Fruit fly (Drosophila melanogaster) whole organism, adult: ENCODE data around the gene Rh3.

Experiments used
- CG14711 ChIP-seq: fragments of 200-800 bp; sonication (Bioruptor generic); optimal IDR thresholded peaks from 2 replicates; lab custom pipeline; 2018; ENCODE audit warnings: missing biosample characterization, mild to moderate bottlenecking, missing genetic modification characterization, moderate library complexity
- CG5204 ChIP-seq: fragments of 200-800 bp; sonication (Bioruptor generic); optimal IDR thresholded peaks from 2 replicates; lab custom pipeline; 2016; ENCODE audit warnings: missing biosample characterization, missing genetic modification characterization
- CG7101 ChIP-seq: fragments of 200-800 bp; sonication (Bioruptor generic); optimal IDR thresholded peaks from 2 replicates; lab custom pipeline; 2018; ENCODE audit warnings: missing biosample characterization, mild to moderate bottlenecking, missing genetic modification characterization, moderate library complexity
- Hr96 ChIP-seq: fragments of 200-800 bp; sonication (Bioruptor generic); optimal IDR thresholded peaks from 2 replicates; lab custom pipeline; 2016; ENCODE audit warnings: missing biosample characterization, missing genetic modification characterization
- Mnt ChIP-seq: fragments of 200-800 bp; sonication (Bioruptor generic); optimal IDR thresholded peaks from 2 replicates; lab custom pipeline; 2016; ENCODE audit warnings: missing biosample characterization, mild to moderate bottlenecking, missing genetic modification characterization
- kay ChIP-seq: fragments of 200-800 bp; sonication (Bioruptor generic); peaks from one replicate; lab custom pipeline; 2016; ENCODE audit warnings: missing biosample characterization, missing genetic modification characterization, borderline replicate concordance
- ovo ChIP-seq: fragments of 200-800 bp; sonication (Bioruptor generic); optimal IDR thresholded peaks from 2 replicates; lab custom pipeline; 2016; ENCODE audit warnings: missing biosample characterization, missing genetic modification characterization
- toe ChIP-seq: fragments of 200-800 bp; sonication (Bioruptor generic); optimal IDR thresholded peaks from 2 replicates; lab custom pipeline; 2016; ENCODE audit warnings: missing biosample characterization, missing genetic modification characterization

dm6 chr3R:20066435-20066834 lies 15.8 kb downstream of the Rh3 start:
- TF ChIP-seq ovo (GFP tag; lab: Kevin White, UChicago): no peak
- no peak for TF ChIP-seq Hr96 (GFP tag; lab: Kevin White, UChicago)
- no peak for TF ChIP-seq CG7101 (tag; lab: Kevin White, UChicago)
- TF ChIP-seq CG5204 (GFP tag; lab: Kevin White, UChicago): no peak
- no peak for TF ChIP-seq kay (GFP tag; lab: Kevin White, UChicago)
- no peak for TF ChIP-seq Mnt (GFP tag; lab: Kevin White, UChicago)
- no peak for TF ChIP-seq toe
- TF ChIP-seq CG14711 (tag; lab: Kevin White, UChicago): no peak
